Worm (Caenorhabditis elegans): ENCODE measurements around the gene C36C5.4.

C36C5.4 gene

DNA sequence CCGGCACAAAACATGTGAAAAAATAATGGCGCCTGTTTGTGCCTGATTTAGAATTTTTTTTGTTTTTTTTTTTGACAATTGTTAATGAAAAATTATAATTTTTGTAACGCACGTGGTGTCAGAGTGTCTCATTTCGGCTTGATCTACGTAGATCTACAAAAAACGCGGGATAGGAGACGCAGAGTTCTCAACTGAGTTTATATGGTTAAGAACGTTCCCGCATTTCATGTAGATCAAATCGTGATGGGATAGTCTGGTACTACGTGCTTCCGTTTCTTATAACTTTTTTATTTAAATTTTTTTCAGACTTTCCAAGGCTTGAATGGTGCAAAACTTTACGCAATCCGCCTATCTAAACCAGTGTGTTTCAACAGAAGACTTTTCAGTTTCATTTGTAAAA is 37.6 kb upstream of the C36C5.4 start, which contains the start of gene tat-6:
TSS of gene tat-6 (plus strand) at position 301 of the 400 bp plus-strand sequence.
- TF ChIP-seq tbx-11 (GFP tag; IDR thresholded peaks at IDR 0.05) (no peak), hmbx-1 (tag; optimal IDR thresholded peaks at IDR 0.05) (no peak), ceh-13 (GFP tag; optimal IDR thresholded peaks at IDR 0.05) (no peak), aly-1 (tag; optimal IDR thresholded peaks at IDR 0.05) (no peak), ceh-36 (tag; optimal IDR thresholded peaks at IDR 0.05) (no peak), tra-4 (tag; optimal IDR thresholded peaks at IDR 0.05) (no peak), scrt-1 (GFP tag; IDR thresholded peaks at IDR 0.05) (no peak), F13C5.2 (tag; optimal IDR thresholded peaks at IDR 0.05) (no peak), hnd-1 (tag; optimal IDR thresholded peaks at IDR 0.05) (no peak)

DNA sequence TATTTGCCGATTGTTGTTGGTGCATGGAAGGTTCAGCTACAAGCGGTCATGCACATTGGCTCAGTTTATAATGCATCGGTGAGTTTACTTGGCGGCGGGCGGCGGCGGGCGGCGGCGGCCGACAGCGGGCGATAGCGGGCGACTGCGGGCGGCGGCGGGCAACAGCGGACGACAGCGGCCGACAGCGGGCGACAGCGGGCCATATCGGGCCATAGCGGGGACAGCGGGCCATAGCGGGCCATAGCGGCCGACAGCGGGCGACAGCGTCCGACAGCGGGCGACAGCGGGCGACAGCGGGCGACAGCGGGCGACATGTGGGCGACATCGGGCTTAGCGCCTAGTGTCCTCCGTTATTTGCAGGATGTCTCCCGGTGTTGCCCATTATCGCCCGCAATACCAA is 34.2 kb upstream of the C36C5.4 start:
- TF ChIP-seq pes-1 (GFP tag; IDR thresholded peaks at IDR 0.05) = 0 out of 2 replicates have a peak, but pooled peaks have one; percentile 30
- no peak for TF ChIP-seq tbx-11 (GFP tag; IDR thresholded peaks at IDR 0.05)

DNA sequence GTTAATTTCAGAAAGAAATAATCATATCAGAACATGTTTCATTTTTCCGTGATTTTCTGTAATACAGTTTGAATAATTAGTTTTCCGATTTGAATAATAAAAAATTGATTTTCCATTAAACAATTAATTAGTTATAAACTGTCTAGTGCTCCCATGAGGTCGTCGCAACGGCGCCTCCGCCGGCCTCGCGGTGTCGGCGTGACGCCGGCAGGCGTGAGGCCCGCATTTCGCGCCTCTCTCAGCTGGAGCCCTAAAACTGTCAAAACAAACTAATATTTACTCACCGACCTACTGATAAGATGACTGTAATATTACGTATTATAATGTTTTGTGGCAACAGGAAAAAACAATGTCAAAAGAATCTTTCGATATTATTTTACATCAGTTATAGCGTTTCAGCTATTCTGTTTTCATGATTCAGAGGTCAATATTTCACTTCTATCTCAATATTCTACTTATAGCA is 33.0 kb upstream of the C36C5.4 start, which contains the start of gene F02C9.2:
TSS of gene F02C9.2 (plus strand) at position 413 of the 463 bp plus-strand sequence.
- TF ChIP-seq hmbx-1 (tag; optimal IDR thresholded peaks at IDR 0.05) (no peak), pes-1 (GFP tag; IDR thresholded peaks at IDR 0.05) (no peak), flt-1 (GFP tag; IDR thresholded peaks at IDR 0.05) (no peak), scrt-1 (GFP tag; IDR thresholded peaks at IDR 0.05) (no peak), tbx-11 (GFP tag; IDR thresholded peaks at IDR 0.05) (no peak), tbx-37 (GFP tag; conservative IDR thresholded peaks at IDR 0.05) (no peak), ceh-36 (tag; optimal IDR thresholded peaks at IDR 0.05) (no peak), aly-1 (tag; optimal IDR thresholded peaks at IDR 0.05) (no peak), tra-4 (tag; optimal IDR thresholded peaks at IDR 0.05) (no peak), hmg-4 (GFP tag; optimal IDR thresholded peaks at IDR 0.05) (no peak), B0310.2 (tag; optimal IDR thresholded peaks at IDR 0.05) (no peak), sea-1 (GFP tag; conservative IDR thresholded peaks at IDR 0.05) (no peak), ceh-13 (GFP tag; optimal IDR thresholded peaks at IDR 0.05) (no peak), hnd-1 (tag; optimal IDR thresholded peaks at IDR 0.05) (no peak), ama-1 (optimal IDR thresholded peaks at IDR 0.05) (no peak), ets-7 (tag; optimal IDR thresholded peaks at IDR 0.05) (no peak), F13C5.2 (tag; optimal IDR thresholded peaks at IDR 0.05) (no peak)

DNA sequence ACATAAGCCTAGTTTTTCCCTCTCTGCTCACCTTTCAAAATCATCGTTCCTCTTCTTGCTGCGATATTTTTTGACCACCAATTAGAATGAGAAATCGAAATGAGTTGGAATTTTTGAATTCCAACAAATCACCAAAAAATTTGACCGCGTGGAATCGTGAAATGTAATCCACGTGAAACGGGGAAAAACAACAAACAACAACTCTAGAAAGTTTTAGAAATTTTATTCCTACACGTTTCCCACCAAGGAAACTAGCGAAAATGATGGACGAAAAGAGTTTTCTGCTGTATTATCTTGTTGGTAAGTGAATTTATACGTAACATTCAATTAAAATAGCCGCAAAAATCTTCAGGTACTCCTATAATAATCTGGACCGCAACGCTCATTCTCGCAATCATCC is 27.9 kb upstream of the C36C5.4 start, which contains the start of the genes irld-3 and F02C9.1:
TSS of gene irld-3 (minus strand) at position 101 of the 400 bp plus-strand sequence.
TSS of gene F02C9.1 (plus strand) at position 216 of the 400 bp plus-strand sequence.
- TF ChIP-seq hmbx-1 (tag; optimal IDR thresholded peaks at IDR 0.05) = no peak
- TF ChIP-seq hmg-4 (GFP tag; optimal IDR thresholded peaks at IDR 0.05) = no peak
- TF ChIP-seq F13C5.2 (tag; optimal IDR thresholded peaks at IDR 0.05) = no peak
- TF ChIP-seq aly-1 (tag; optimal IDR thresholded peaks at IDR 0.05) = no peak
- TF ChIP-seq tra-4 (tag; optimal IDR thresholded peaks at IDR 0.05) = no peak
- TF ChIP-seq hnd-1 (tag; optimal IDR thresholded peaks at IDR 0.05) = no peak

- no peak for TF ChIP-seq scrt-1 (GFP tag; IDR thresholded peaks at IDR 0.05)
Observed at ce11 chrV:3141190-3141589, 25.2 kb upstream of the C36C5.4 start, which contains the start of gene srab-9. srab-9 (minus strand) TSS chrV:3141290.

DNA sequence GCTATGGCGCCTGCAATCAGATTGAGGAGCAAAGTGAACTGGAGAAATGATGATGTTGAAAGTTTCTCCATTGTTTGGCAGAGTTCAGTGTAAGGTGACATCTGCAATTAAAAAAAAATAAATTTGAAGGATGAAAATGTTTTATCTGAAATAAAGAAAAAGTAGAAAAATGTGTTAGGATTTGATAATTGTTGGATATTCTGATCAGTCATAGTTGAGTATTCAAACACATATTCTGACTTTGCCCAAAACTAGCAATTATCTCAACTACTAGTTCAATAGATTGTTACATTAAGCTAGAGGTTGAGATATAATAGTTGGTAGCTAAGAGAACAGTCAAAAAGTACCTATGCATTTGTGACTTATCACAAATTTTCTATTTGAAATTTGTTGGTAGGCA is 21.9 kb upstream of the C36C5.4 start, which contains the start of gene srab-10:
TSS of gene srab-10 (minus strand) at position 101 of the 400 bp plus-strand sequence.
- TF ChIP-seq ets-7 (tag; optimal IDR thresholded peaks at IDR 0.05) = no peak
- no peak for TF ChIP-seq scrt-1 (GFP tag; IDR thresholded peaks at IDR 0.05)
- TF ChIP-seq tra-4 (tag; optimal IDR thresholded peaks at IDR 0.05) = no peak
- TF ChIP-seq tbx-37 (GFP tag; conservative IDR thresholded peaks at IDR 0.05) = no peak
- no peak for TF ChIP-seq hmbx-1 (tag; optimal IDR thresholded peaks at IDR 0.05)
- TF ChIP-seq B0310.2 (tag; optimal IDR thresholded peaks at IDR 0.05) = no peak
- no peak for TF ChIP-seq hnd-1 (tag; optimal IDR thresholded peaks at IDR 0.05)
- TF ChIP-seq pes-1 (GFP tag; IDR thresholded peaks at IDR 0.05) = no peak
- TF ChIP-seq ceh-13 (GFP tag; optimal IDR thresholded peaks at IDR 0.05) = no peak
- TF ChIP-seq hmg-4 (GFP tag; optimal IDR thresholded peaks at IDR 0.05) = no peak
- no peak for TF ChIP-seq ama-1 (optimal IDR thresholded peaks at IDR 0.05)
- TF ChIP-seq F13C5.2 (tag; optimal IDR thresholded peaks at IDR 0.05) = no peak
- no peak for TF ChIP-seq aly-1 (tag; optimal IDR thresholded peaks at IDR 0.05)
- TF ChIP-seq tbx-11 (GFP tag; IDR thresholded peaks at IDR 0.05) = no peak
- no peak for TF ChIP-seq flt-1 (GFP tag; IDR thresholded peaks at IDR 0.05)
- TF ChIP-seq sea-1 (GFP tag; conservative IDR thresholded peaks at IDR 0.05) = no peak
- no peak for TF ChIP-seq ceh-36 (tag; optimal IDR thresholded peaks at IDR 0.05)

DNA sequence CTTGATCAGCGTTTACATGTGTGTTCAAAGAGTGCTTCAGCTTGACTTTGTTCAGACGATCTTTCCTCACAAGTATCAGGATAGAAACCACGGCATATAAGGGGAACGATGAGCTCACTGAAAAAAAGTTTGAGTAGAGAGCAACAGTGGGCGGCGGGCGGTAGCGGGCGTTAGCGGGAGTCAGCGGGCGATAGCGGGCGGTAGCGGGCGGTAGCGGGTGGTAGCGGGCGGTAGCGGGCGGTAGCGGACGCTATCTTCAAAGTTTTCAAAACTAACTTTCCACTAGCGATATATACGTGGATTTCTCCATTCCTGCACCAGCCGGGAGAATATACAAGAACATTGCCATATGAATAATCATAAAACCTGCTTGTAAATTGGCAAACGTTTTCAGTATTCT is 21.1 kb upstream of the C36C5.4 start:
- no peak for TF ChIP-seq ama-1 (optimal IDR thresholded peaks at IDR 0.05)
- no peak for TF ChIP-seq hmbx-1 (tag; optimal IDR thresholded peaks at IDR 0.05)
- no peak for TF ChIP-seq hnd-1 (tag; optimal IDR thresholded peaks at IDR 0.05)
- TF ChIP-seq aly-1 (tag; optimal IDR thresholded peaks at IDR 0.05) = no peak
- no peak for TF ChIP-seq B0310.2 (tag; optimal IDR thresholded peaks at IDR 0.05)
- TF ChIP-seq F13C5.2 (tag; optimal IDR thresholded peaks at IDR 0.05) = no peak
- no peak for TF ChIP-seq scrt-1 (GFP tag; IDR thresholded peaks at IDR 0.05)
- TF ChIP-seq pes-1 (GFP tag; IDR thresholded peaks at IDR 0.05) = no peak
- TF ChIP-seq sea-1 (GFP tag; conservative IDR thresholded peaks at IDR 0.05) = no peak
- TF ChIP-seq ets-7 (tag; optimal IDR thresholded peaks at IDR 0.05) = no peak
- no peak for TF ChIP-seq tra-4 (tag; optimal IDR thresholded peaks at IDR 0.05)
- no peak for TF ChIP-seq hmg-4 (GFP tag; optimal IDR thresholded peaks at IDR 0.05)
- TF ChIP-seq ceh-13 (GFP tag; optimal IDR thresholded peaks at IDR 0.05) = no peak
- no peak for TF ChIP-seq tbx-11 (GFP tag; IDR thresholded peaks at IDR 0.05)
- TF ChIP-seq ceh-36 (tag; optimal IDR thresholded peaks at IDR 0.05) = no peak

DNA sequence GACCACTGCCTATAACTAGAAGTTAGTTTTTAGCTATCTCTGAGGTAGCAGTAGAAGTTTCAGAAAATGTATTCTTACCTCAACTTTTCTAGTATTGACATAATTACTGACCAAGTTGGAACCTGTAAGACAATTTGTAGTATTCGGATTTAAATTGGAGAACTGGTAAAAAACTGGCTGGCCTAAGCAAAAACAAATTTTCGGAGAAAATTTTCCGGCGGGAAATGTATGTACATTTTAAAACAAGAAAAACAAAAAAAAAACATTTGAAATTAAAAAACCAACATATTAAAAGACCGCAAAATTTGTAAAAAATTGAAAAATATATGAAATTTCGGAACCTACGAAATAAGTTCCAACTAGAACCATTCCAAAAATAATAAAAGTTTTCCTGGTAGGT is 19.4 kb upstream of the C36C5.4 start, which contains the start of gene srab-11:
TSS of gene srab-11 (minus strand) at position 101 of the 400 bp plus-strand sequence.
- TF ChIP-seq tra-4 (tag; optimal IDR thresholded peaks at IDR 0.05) = no peak
- no peak for TF ChIP-seq scrt-1 (GFP tag; IDR thresholded peaks at IDR 0.05)
- TF ChIP-seq hmg-4 (GFP tag; optimal IDR thresholded peaks at IDR 0.05) = no peak
- TF ChIP-seq F13C5.2 (tag; optimal IDR thresholded peaks at IDR 0.05) = no peak

Data from whole organism, early embryonic.